Fruit fly (Drosophila melanogaster): Measurements from ENCODE around the gene Alms1b.

Gene Alms1b

dm6 chrX:4666650-4667360 lies 36.1 kb upstream of the Alms1b start, which contains the start of gene CG3009 (continued):
- TF ChIP-seq usp (GFP tag; optimal IDR thresholded peaks at IDR 0.05) (no peak), Max (GFP tag; optimal IDR thresholded peaks at IDR 0.05) (peak; percentile 93), CG11247 (GFP tag; IDR thresholded peaks at IDR 0.05) (peak; percentile 97), CG8765 (GFP tag; IDR thresholded peaks at IDR 0.05) (peak; percentile 89), org-1 (GFP tag; optimal IDR thresholded peaks at IDR 0.05) (peak; percentile 98), CG30020 (tag; optimal IDR thresholded peaks at IDR 0.05) (peak; percentile 72), CG10366 (GFP tag; IDR thresholded peaks at IDR 0.05) (peak; percentile 97), CG13123 (GFP tag; optimal IDR thresholded peaks at IDR 0.05) (peak; percentile 92), Ets97D (GFP tag; optimal IDR thresholded peaks at IDR 0.05) (peak; percentile 93), CG15601 (tag; optimal IDR thresholded peaks at IDR 0.05) (peak; percentile 92), CG2889 (GFP tag; IDR thresholded peaks at IDR 0.05) (peak; percentile 95), dati (GFP tag; IDR thresholded peaks at IDR 0.05) (peak; percentile 87), cwo (GFP tag; optimal IDR thresholded peaks at IDR 0.05) (peak; percentile 96), CG31441 (GFP tag; IDR thresholded peaks at IDR 0.05) (peak; percentile 96), bsh (GFP tag; optimal IDR thresholded peaks at IDR 0.05) (peak; percentile 94 to 95), btn (GFP tag; optimal IDR thresholded peaks at IDR 0.05) (peak; percentile 95), Hmr (GFP tag; optimal IDR thresholded peaks at IDR 0.05) (peak; percentile 99), CG13894 (tag; optimal IDR thresholded peaks at IDR 0.05) (peak; percentile 96), ewg (GFP tag; optimal IDR thresholded peaks at IDR 0.05) (peak; percentile 94), p53 (GFP tag; optimal IDR thresholded peaks at IDR 0.05) (peak; percentile 94), Hr78 (GFP tag; optimal IDR thresholded peaks at IDR 0.05) (peak in 1 of 2 experiments; percentile 94), Atf6 (GFP tag; IDR thresholded peaks at IDR 0.05) (peak; percentile 98), kay (GFP tag; optimal IDR thresholded peaks at IDR 0.05) (peak; percentile 93), Doc2 (GFP tag; IDR thresholded peaks at IDR 0.05) (peak; percentile 96), danr (GFP tag; IDR thresholded peaks at IDR 0.05) (peak; percentile 95), B-H1 (GFP tag; IDR thresholded peaks at IDR 0.05) (peak; percentile 95), CG2202 (tag; optimal IDR thresholded peaks at IDR 0.05) (peak; percentile 82), jumu (GFP tag; optimal IDR thresholded peaks at IDR 0.05) (peak; percentile 98), CG13296 (GFP tag; optimal IDR thresholded peaks at IDR 0.05) (peak; percentile 98), CG43689 (GFP tag; IDR thresholded peaks at IDR 0.05) (peak; percentile 94), Optix (GFP tag; IDR thresholded peaks at IDR 0.05) (peak; percentile 98), croc (GFP tag; conservative IDR thresholded peaks at IDR 0.05) (peak; percentile 93), CG14441 (GFP tag; IDR thresholded peaks at IDR 0.05) (peak; percentile 98), CG1792 (GFP tag; optimal IDR thresholded peaks at IDR 0.05) (peak; percentile 96), hkb (optimal IDR thresholded peaks at IDR 0.05) (peak; percentile 38), hkb (GFP tag; IDR thresholded peaks at IDR 0.05) (peak; percentile 99), cas (GFP tag; IDR thresholded peaks at IDR 0.05) (peak; percentile 96), unpg (GFP tag; optimal IDR thresholded peaks at IDR 0.05) (peak; percentile 97), CG11398 (GFP tag; optimal IDR thresholded peaks at IDR 0.05) (peak; percentile 97), CG6654 (GFP tag; optimal IDR thresholded peaks at IDR 0.05) (peak; percentile 89), Lim3 (GFP tag; IDR thresholded peaks at IDR 0.05) (peak; percentile 89), chif (GFP tag; optimal IDR thresholded peaks at IDR 0.05) (peak; percentile 95 to 97), odd (GFP tag; optimal IDR thresholded peaks at IDR 0.05) (peak; percentile 97), wor (GFP tag; IDR thresholded peaks at IDR 0.05) (peak; percentile 95), ara (GFP tag; IDR thresholded peaks at IDR 0.05) (peak; percentile 94), ac (GFP tag; optimal IDR thresholded peaks at IDR 0.05) (peak; percentile 75), CG1529 (GFP tag; optimal IDR thresholded peaks at IDR 0.05) (peak; percentile 94), hth (optimal IDR thresholded peaks at IDR 0.05) (no peak), CG10321 (GFP tag; IDR thresholded peaks at IDR 0.05) (peak; percentile 82), hbn (GFP tag; IDR thresholded peaks at IDR 0.05; ENCODE audit: partially characterized antibody) (no peak), rib (GFP tag; IDR thresholded peaks at IDR 0.05) (peak; percentile 97)
